Fruit fly (Drosophila melanogaster): Measurements from ENCODE around the gene CG34174.

CG34174 gene

dm6 chr2L:2263142-2263541 lies 49.1 kb downstream of the CG34174 start, which contains the start of gene CG4270:
Gene CG4270, plus strand, starts transcription at chr2L:2263442.
- TF ChIP-seq dsf (GFP tag; optimal IDR thresholded peaks at IDR 0.05; ENCODE audit: borderline replicate concordance) = no peak
- TF ChIP-seq tai (GFP tag; optimal IDR thresholded peaks at IDR 0.05) = no peak
- TF ChIP-seq Vsx2 (GFP tag; optimal IDR thresholded peaks at IDR 0.05; ENCODE audit: partially characterized antibody) = no peak
- no peak for TF ChIP-seq OdsH (GFP tag; optimal IDR thresholded peaks at IDR 0.05)
- no peak for TF ChIP-seq sage (GFP tag; optimal IDR thresholded peaks at IDR 0.05)
- no peak for TF ChIP-seq Dfd (GFP tag; optimal IDR thresholded peaks at IDR 0.05)
- TF ChIP-seq GATAd (GFP tag; optimal IDR thresholded peaks at IDR 0.05) = no peak
- no peak for TF ChIP-seq pan (optimal IDR thresholded peaks at IDR 0.05)
- no peak for TF ChIP-seq N (GFP tag; optimal IDR thresholded peaks at IDR 0.05)
- no peak for TF ChIP-seq fru (GFP tag; optimal IDR thresholded peaks at IDR 0.05)
- TF ChIP-seq dl (GFP tag; optimal IDR thresholded peaks at IDR 0.05; ENCODE audit: insufficient read depth in 1 of 2, partially characterized antibody in 2 of 2) = no peak
- TF ChIP-seq Jra (GFP tag; optimal IDR thresholded peaks at IDR 0.05) = no peak
- no peak for TF ChIP-seq usp (GFP tag; optimal IDR thresholded peaks at IDR 0.05)
- no peak for TF ChIP-seq psq (GFP tag; optimal IDR thresholded peaks at IDR 0.05)
- no peak for TF ChIP-seq ey (GFP tag; optimal IDR thresholded peaks at IDR 0.05)
- no peak for TF ChIP-seq Hr83 (GFP tag; optimal IDR thresholded peaks at IDR 0.05; ENCODE audit: poor library complexity, severe bottlenecking)
- no peak for TF ChIP-seq rgr (GFP tag; optimal IDR thresholded peaks at IDR 0.05)
- no peak for TF ChIP-seq Dif (GFP tag; optimal IDR thresholded peaks at IDR 0.05; ENCODE audit: partially characterized antibody)
- no peak for TF ChIP-seq jim (GFP tag; optimal IDR thresholded peaks at IDR 0.05)
